Fruit fly (Drosophila melanogaster) whole organism: ENCODE measurements around the gene CG15465.

Experiments used
- CG8478 ChIP-seq: fragments of >200 bp; optimal IDR thresholded peaks from 2 replicates; lab custom pipeline; 2018; ENCODE audit warnings: inconsistent platforms
- Dll ChIP-seq: fragments of >200 bp; optimal IDR thresholded peaks from 2 replicates; lab custom pipeline; 2017
- psq ChIP-seq: fragments of >200 bp; optimal IDR thresholded peaks from 2 replicates; lab custom pipeline; 2017
- usp ChIP-seq: fragments of >200 bp; optimal IDR thresholded peaks from 2 replicates; lab custom pipeline; 2017; ENCODE audit warnings: missing biosample characterization, missing genetic modification characterization, mixed read lengths

- no peak for TF ChIP-seq CG8478 (lab: Kevin White, UChicago)
- no peak for TF ChIP-seq psq (lab: Kevin White, UChicago)
- TF ChIP-seq usp: no peak
- no peak for TF ChIP-seq Dll (lab: Kevin White, UChicago)
These were observed 9.6 kb upstream of the CG15465 start for dm6 chrX:5075842-5076413.
